Fruit fly (Drosophila melanogaster) S2 (cell line): Measurements from ENCODE around the gene CG12395.

Source experiments
- CG8478 ChIP-seq: fragments of >200 bp; optimal IDR thresholded peaks from 2 replicates; lab custom pipeline; 2018
- CTCF ChIP-seq, 2 experiments: fragments of >200 bp; optimal IDR thresholded peaks; 2 replicates each; lab custom pipeline; 2018

DNA sequence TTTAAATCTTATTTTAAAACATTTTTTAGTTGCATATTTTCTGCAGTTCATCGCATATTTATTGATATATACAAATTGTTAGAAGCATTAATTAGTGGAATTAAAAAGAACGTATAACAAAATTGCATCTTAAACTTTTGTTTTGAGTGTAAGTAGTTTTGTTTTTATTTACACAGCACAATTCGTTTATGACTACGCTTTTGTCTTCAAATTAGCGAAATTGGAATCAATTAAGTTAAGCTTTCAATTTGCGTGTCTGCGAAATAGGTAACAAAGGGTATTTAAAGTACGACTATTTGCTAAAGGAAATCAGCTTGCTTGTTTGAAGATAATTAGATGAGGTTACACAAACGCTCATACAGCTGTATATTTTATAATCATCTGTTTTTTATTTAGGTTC lies 25.6 kb upstream of the CG12395 start:
- TF ChIP-seq CTCF (optimal IDR thresholded peaks at IDR 0.05; lab: Kevin White, UChicago) (no peak), CG8478 (lab: Kevin White, UChicago) (no peak)
